Worm (Caenorhabditis elegans) whole organism, mixed stage, embryonic: ENCODE data around the gene Y57G11C.41.
A peak's percentile ranks its signal among the peaks of the same experiment; 100 is the strongest.

Experiments
- ceh-83 ChIP-seq: fragments of 200-800 bp; sonication (Bioruptor generic); optimal IDR thresholded peaks from 2 replicates; lab custom pipeline; 2018; ENCODE audit warnings: mild to moderate bottlenecking, missing genetic modification characterization, missing compliant biosample characterization
- ces-1 ChIP-seq: fragments of 150-350 bp; optimal IDR thresholded peaks from 2 replicates; lab custom pipeline; 2014; ENCODE audit warnings: missing biosample characterization, missing genetic modification reagents, missing genetic modification characterization
- ham-2 ChIP-seq: fragments of 200-800 bp; sonication (Bioruptor generic); optimal IDR thresholded peaks from 2 replicates; lab custom pipeline; 2018; ENCODE audit warnings: mild to moderate bottlenecking, missing genetic modification characterization, missing compliant biosample characterization
- lin-13 ChIP-seq: fragments of 150-350 bp; optimal IDR thresholded peaks from 2 replicates; lab custom pipeline; 2014; ENCODE audit warnings: missing biosample characterization, missing genetic modification characterization
- lin-32 ChIP-seq: fragments of 200-800 bp; sonication (Bioruptor generic); optimal IDR thresholded peaks from 2 replicates; lab custom pipeline; 2018; ENCODE audit warnings: mild to moderate bottlenecking, missing genetic modification characterization, missing compliant biosample characterization
- lsy-2 ChIP-seq: fragments of 150-350 bp; optimal IDR thresholded peaks from 2 replicates; lab custom pipeline; 2014; ENCODE audit warnings: missing biosample characterization, missing genetic modification characterization
- mep-1 ChIP-seq: fragments of 150-350 bp; optimal IDR thresholded peaks from 2 replicates; lab custom pipeline; 2017; ENCODE audit warnings: missing biosample characterization, missing genetic modification reagents, missing genetic modification characterization, inconsistent platforms
- mls-2 ChIP-seq: sonication (generic microtip); optimal IDR thresholded peaks from 2 replicates; lab custom pipeline; 2016; ENCODE audit warnings: mild to moderate bottlenecking, missing genetic modification characterization, moderate library complexity, missing compliant biosample characterization
- nhr-76 ChIP-seq: sonication (generic microtip); optimal IDR thresholded peaks from 2 replicates; lab custom pipeline; 2017; ENCODE audit warnings: missing biosample characterization, missing genetic modification characterization

Gene Y57G11C.41

DNA sequence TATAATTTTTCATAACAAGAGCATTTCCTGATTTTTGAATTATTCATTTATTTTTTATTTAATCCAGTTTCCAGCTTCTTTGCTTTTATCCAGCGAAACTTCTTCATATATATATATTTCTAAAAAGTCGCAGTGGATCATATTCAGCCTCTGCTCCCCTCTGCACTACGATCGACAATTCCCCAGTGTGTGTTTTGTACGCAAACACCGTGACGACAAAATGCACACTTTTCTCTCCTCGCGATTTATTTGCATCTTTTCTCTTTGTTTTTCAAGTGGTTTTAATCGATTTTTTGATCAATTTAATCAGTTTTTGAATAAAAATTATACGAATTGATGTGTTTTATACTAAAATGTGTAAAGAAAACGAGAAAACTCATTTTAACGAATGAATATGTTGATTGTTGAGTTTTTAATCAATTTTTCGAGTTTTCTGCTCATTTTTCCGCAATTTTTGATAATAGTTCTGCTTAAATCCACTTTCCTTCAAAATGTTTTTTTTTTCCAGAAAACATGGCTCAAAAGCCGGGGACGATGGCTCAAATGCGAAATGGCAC is 49.6 kb downstream of the Y57G11C.41 start, which contains the start of gene Y57G11C.33:
Gene Y57G11C.33 (plus strand): TSS at position 507 of the 557 bp plus-strand sequence.
- TF ChIP-seq lsy-2 (tag; lab: Kevin White, UChicago): peak; percentile 90
- no peak for TF ChIP-seq ham-2 (GFP tag; lab: Kevin White, UChicago)
- no peak for TF ChIP-seq nhr-76 (tag; lab: Kevin White, UChicago)
- no peak for TF ChIP-seq ceh-83 (GFP tag; lab: Kevin White, UChicago)
- TF ChIP-seq mls-2 (tag; lab: Kevin White, UChicago): no peak
- TF ChIP-seq ces-1 (GFP tag; lab: Kevin White, UChicago): peak; percentile 49
- TF ChIP-seq lin-13 (tag; lab: Kevin White, UChicago): peak; percentile 3
- no peak for TF ChIP-seq lin-32
- peak; percentile 46 for TF ChIP-seq mep-1 (tag; lab: Kevin White, UChicago)
